Fruit fly (Drosophila melanogaster): ENCODE data around the gene Ucp4C.

Gene Ucp4C

DNA sequence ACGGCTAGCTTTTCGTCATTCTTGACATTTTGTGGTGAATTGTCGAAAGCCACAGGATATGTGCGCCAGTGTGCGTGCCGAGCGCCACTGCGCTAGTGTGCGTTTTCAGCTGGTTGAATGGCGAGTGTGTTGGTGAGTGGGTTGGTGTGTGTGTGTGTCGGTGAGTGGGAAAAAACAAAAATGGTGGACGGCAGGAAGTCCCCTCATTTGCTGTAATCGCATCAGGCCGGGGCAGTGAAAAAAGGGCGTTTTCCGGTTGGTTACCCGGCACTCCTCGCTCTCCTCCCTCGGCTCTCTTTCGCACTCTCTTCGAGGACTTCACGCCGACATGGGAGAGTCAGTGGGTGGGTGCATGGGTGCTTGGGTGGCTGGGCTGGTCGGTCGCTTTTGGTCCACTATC is 43.2 kb upstream of the Ucp4C start (continued):
- TF ChIP-seq trem (tag; optimal IDR thresholded peaks at IDR 0.05), result no peak
- TF ChIP-seq CG12219 (GFP tag; optimal IDR thresholded peaks at IDR 0.05), result no peak
- no peak for TF ChIP-seq Gug (GFP tag; IDR thresholded peaks at IDR 0.05)
- no peak for TF ChIP-seq HLH3B (GFP tag; IDR thresholded peaks at IDR 0.05)
- peak; percentile 82 for TF ChIP-seq cg (GFP tag; optimal IDR thresholded peaks at IDR 0.05)
- TF ChIP-seq zfh1 (GFP tag; IDR thresholded peaks at IDR 0.05), result no peak
- TF ChIP-seq CG33557 (GFP tag; optimal IDR thresholded peaks at IDR 0.05), result no peak
- TF ChIP-seq pnt (GFP tag; optimal IDR thresholded peaks at IDR 0.05), result no peak
- 0 out of 2 replicates have a peak, but pooled peaks have one; percentile 19 for TF ChIP-seq CG10321 (GFP tag; IDR thresholded peaks at IDR 0.05)
- peak; percentile 19 for TF ChIP-seq Ets65A (GFP tag)
- peak; percentile 32 to 36 for TF ChIP-seq Trl (optimal IDR thresholded peaks at IDR 0.05)
- no peak for TF ChIP-seq Trl (GFP tag; optimal IDR thresholded peaks at IDR 0.05)
- TF ChIP-seq CG12236 (GFP tag; optimal IDR thresholded peaks at IDR 0.05), result no peak
- no peak for TF ChIP-seq dimm (GFP tag; IDR thresholded peaks at IDR 0.05)
- no peak for TF ChIP-seq oc (tag; optimal IDR thresholded peaks at IDR 0.05)
- TF ChIP-seq pros (GFP tag; optimal IDR thresholded peaks at IDR 0.05), result no peak
- no peak for TF ChIP-seq ssp (GFP tag; IDR thresholded peaks at IDR 0.05)
- TF ChIP-seq Mes4 (GFP tag; optimal IDR thresholded peaks at IDR 0.05), result no peak
- TF ChIP-seq seq (GFP tag; IDR thresholded peaks at IDR 0.05), result peak; percentile 78; the same call in 1 of the 2 replicates
- peak; percentile 74 for TF ChIP-seq Deaf1 (tag; optimal IDR thresholded peaks at IDR 0.05)
- TF ChIP-seq ewg (GFP tag; optimal IDR thresholded peaks at IDR 0.05), result peak; percentile 8

dm6 chr2L:5925637-5926036 is 42.7 kb upstream of the Ucp4C start, which contains the start of gene dsf:
Gene dsf, plus strand, starts transcription at chr2L:5925937.
- 0 out of 3 replicates have a peak, but pooled peaks have one; percentile 11 for TF ChIP-seq dysf (GFP tag; IDR thresholded peaks at IDR 0.05)
- TF ChIP-seq vnd (GFP tag; IDR thresholded peaks at IDR 0.05; ENCODE audit: partially characterized antibody), result 0 out of 3 replicates have a peak, but pooled peaks have one; percentile 11
- no peak for TF ChIP-seq CG15696 (tag; optimal IDR thresholded peaks at IDR 0.05)

- no peak for TF ChIP-seq CG17568 (GFP tag; optimal IDR thresholded peaks at IDR 0.05)
- peak; percentile 81 for TF ChIP-seq Hey (tag; optimal IDR thresholded peaks at IDR 0.05)
- TF ChIP-seq dysf (GFP tag; IDR thresholded peaks at IDR 0.05), result 0 out of 3 replicates have a peak, but pooled peaks have one; percentile 5
- no peak for TF ChIP-seq D (optimal IDR thresholded peaks at IDR 0.05)
- peak; percentile 60 for TF ChIP-seq D (GFP tag; optimal IDR thresholded peaks at IDR 0.05)
- no peak for TF ChIP-seq CG6854 (GFP tag; optimal IDR thresholded peaks at IDR 0.05)
- TF ChIP-seq Mrtf (GFP tag; IDR thresholded peaks at IDR 0.05), result peak; percentile 14; the same call in 1 of the 3 replicates
Observed at dm6 chr2L:5927363-5927762, 41.0 kb upstream of the Ucp4C start.

- TF ChIP-seq Vsx1 (GFP tag; optimal IDR thresholded peaks at IDR 0.05) (peak; percentile 23), gce (GFP tag; IDR thresholded peaks at IDR 0.05) (no peak; the same call in 2 of the 3 replicates), seq (GFP tag; IDR thresholded peaks at IDR 0.05) (peak; percentile 58; the same call in 1 of the 2 replicates), CG12071 (GFP tag; optimal IDR thresholded peaks at IDR 0.05) (peak; percentile 45), ken (GFP tag; IDR thresholded peaks at IDR 0.05) (peak; percentile 72), CG8944 (GFP tag; optimal IDR thresholded peaks at IDR 0.05) (peak; percentile 61), Ssrp (tag; optimal IDR thresholded peaks at IDR 0.05) (peak; percentile 14), E2f2 (GFP tag; IDR thresholded peaks at IDR 0.05) (peak; percentile 100), Asciz (GFP tag; optimal IDR thresholded peaks at IDR 0.05) (peak; percentile 5), CG33557 (GFP tag; optimal IDR thresholded peaks at IDR 0.05) (peak; percentile 45), luna (GFP tag; optimal IDR thresholded peaks at IDR 0.05) (peak; percentile 71), Fer3 (tag; optimal IDR thresholded peaks at IDR 0.05) (peak; percentile 61), pita (GFP tag; optimal IDR thresholded peaks at IDR 0.05) (no peak), Med (GFP tag) (peak; percentile 97), CG7987 (GFP tag; optimal IDR thresholded peaks at IDR 0.05) (peak; percentile 69), sima (GFP tag; optimal IDR thresholded peaks at IDR 0.05) (peak; percentile 15), CG34224 (GFP tag; IDR thresholded peaks at IDR 0.05; ENCODE audit: partially characterized antibody) (peak; percentile 22; the same call in 1 of the 3 replicates)
Observed at dm6 chr2L:5943229-5944078, 24.9 kb upstream of the Ucp4C start, which contains the start of the genes Sfp26Ad and Gpdh1. Gene Sfp26Ad, minus strand, starts transcription at chr2L:5943304. Gene Gpdh1, plus strand, starts transcription at chr2L:5943643.
